Worm (Caenorhabditis elegans) whole organism, L4 larva: ENCODE results near the gene pak-1.
A peak's percentile ranks its signal among the peaks of the same experiment; 100 is the strongest.

Experiments
- F10B5.3 ChIP-seq: sonication (generic microtip); optimal IDR thresholded peaks from 2 replicates; lab custom pipeline; 2016; ENCODE audit warnings: mild to moderate bottlenecking, missing genetic modification characterization, missing compliant biosample characterization
- F37D6.2 ChIP-seq: sonication (generic microtip); optimal IDR thresholded peaks from 2 replicates; lab custom pipeline; 2016; ENCODE audit warnings: mild to moderate bottlenecking, missing genetic modification characterization, missing compliant biosample characterization
- F44E2.7 ChIP-seq: fragments of 200-800 bp; sonication (Bioruptor generic); IDR thresholded peaks from 2 replicates; pipeline ENCODE4 v2.1.2; 2022; ENCODE audit warnings: missing genetic modification characterization, missing compliant biosample characterization
- F49E8.2 ChIP-seq: sonication (generic microtip); optimal IDR thresholded peaks from 2 replicates; lab custom pipeline; 2016; ENCODE audit warnings: missing compliant biosample characterization, mild to moderate bottlenecking, missing genetic modification characterization, borderline replicate concordance
- Y48G9A.11 ChIP-seq: fragments of 200-800 bp; sonication (Bioruptor generic); IDR thresholded peaks from 2 replicates; pipeline ENCODE4 v1.3.6; 2022; ENCODE audit warnings: missing genetic modification reagents, missing genetic modification characterization, missing compliant biosample characterization
- Y5F2A.4 ChIP-seq: fragments of 200-800 bp; sonication (Bioruptor generic); optimal IDR thresholded peaks from 2 replicates; lab custom pipeline; 2018; ENCODE audit warnings: mild to moderate bottlenecking, missing genetic modification characterization, missing compliant biosample characterization
- ZK546.5 ChIP-seq, 2 experiments: sonication (generic microtip); optimal IDR thresholded peaks; 2 replicates each; lab custom pipeline; 2017; ENCODE audit warnings: missing biosample characterization in 2 of 2, missing genetic modification characterization in 2 of 2
- aha-1 ChIP-seq: fragments of 150-350 bp; peaks from one replicate; lab custom pipeline; 2014; ENCODE audit warnings: missing biosample characterization, missing genetic modification characterization
- aly-2 ChIP-seq: sonication (generic microtip); optimal IDR thresholded peaks from 2 replicates; lab custom pipeline; 2018; ENCODE audit warnings: missing biosample characterization, missing genetic modification characterization
- ceh-20 ChIP-seq: fragments of 200-800 bp; sonication (Bioruptor generic); IDR thresholded peaks from 2 replicates; pipeline ENCODE4 v1.3.6; 2022; ENCODE audit warnings: missing genetic modification reagents, missing genetic modification characterization, missing compliant biosample characterization
- ceh-44 ChIP-seq: fragments of 200-800 bp; sonication (Bioruptor generic); IDR thresholded peaks from 2 replicates; pipeline ENCODE4 v1.3.6; 2022; ENCODE audit warnings: missing genetic modification reagents, missing genetic modification characterization, missing compliant biosample characterization
- ceh-82 ChIP-seq: sonication (generic microtip); optimal IDR thresholded peaks from 2 replicates; lab custom pipeline; 2017; ENCODE audit warnings: missing biosample characterization, missing genetic modification characterization
- ctbp-1 ChIP-seq: fragments of 200-800 bp; sonication (Bioruptor generic); IDR thresholded peaks from 2 replicates; pipeline ENCODE4 v1.3.6; 2022; ENCODE audit warnings: missing genetic modification reagents, missing genetic modification characterization, missing compliant biosample characterization
- daf-12 ChIP-seq: fragments of 150-350 bp; optimal IDR thresholded peaks from 2 replicates; lab custom pipeline; 2014; ENCODE audit warnings: missing biosample characterization, missing genetic modification reagents, missing genetic modification characterization
- daf-16 ChIP-seq, 3 experiments: sonication (generic microtip); optimal IDR thresholded peaks; 2 replicates each; lab custom pipeline; 2016 to 2017; ENCODE audit warnings: missing genetic modification characterization in 3 of 3, missing genetic modification reagents in 3 of 3, mild to moderate bottlenecking in 2 of 3, missing compliant biosample characterization in 2 of 3, missing biosample characterization in 1 of 3, moderate library complexity in 1 of 3
- daf-19 ChIP-seq: fragments of 200-800 bp; sonication (Bioruptor generic); conservative IDR thresholded peaks from 2 replicates; pipeline ENCODE4 v1.3.6; 2022; ENCODE audit warnings: missing genetic modification characterization, missing compliant biosample characterization
- daf-8 ChIP-seq: fragments of 200-800 bp; sonication (Bioruptor generic); IDR thresholded peaks from 2 replicates; pipeline ENCODE4 v1.3.6; 2022; ENCODE audit warnings: missing genetic modification characterization, missing compliant biosample characterization
- dmd-6 ChIP-seq: fragments of 200-800 bp; sonication (Bioruptor generic); IDR thresholded peaks from 2 replicates; pipeline ENCODE4 v1.3.6; 2022; ENCODE audit warnings: missing genetic modification reagents, missing genetic modification characterization, missing compliant biosample characterization
- dve-1 ChIP-seq: sonication (generic microtip); optimal IDR thresholded peaks from 2 replicates; lab custom pipeline; 2017; ENCODE audit warnings: antibody characterized with exemption, mild to moderate bottlenecking, missing genetic modification characterization, missing compliant biosample characterization; ENCODE audit not compliant: insufficient read depth
- egl-43 ChIP-seq: fragments of 200-800 bp; sonication (Bioruptor generic); IDR thresholded peaks from 2 replicates; pipeline ENCODE4 v1.3.6; 2022; ENCODE audit warnings: missing genetic modification reagents, missing genetic modification characterization, missing compliant biosample characterization
- hif-1 ChIP-seq, 2 experiments: sonication (generic microtip); optimal IDR thresholded peaks; 2 replicates each; lab custom pipeline; 2016 to 2017; ENCODE audit warnings: missing compliant biosample characterization in 2 of 2, missing genetic modification characterization in 2 of 2, missing genetic modification reagents in 2 of 2, missing genotype in 2 of 2, mild to moderate bottlenecking in 1 of 2
- hlh-11 ChIP-seq: fragments of 200-800 bp; sonication (Bioruptor generic); optimal IDR thresholded peaks from 2 replicates; lab custom pipeline; 2018; ENCODE audit warnings: mild to moderate bottlenecking, missing genetic modification characterization, missing compliant biosample characterization
- hlh-30 ChIP-seq: sonication (generic microtip); optimal IDR thresholded peaks from 2 replicates; lab custom pipeline; 2017; ENCODE audit warnings: antibody characterized with exemption, mild to moderate bottlenecking, missing genetic modification characterization, missing compliant biosample characterization; ENCODE audit not compliant: insufficient read depth
- hmg-1.1 ChIP-seq: fragments of 200-800 bp; sonication (Bioruptor generic); IDR thresholded peaks from 2 replicates; pipeline ENCODE4 v1.3.6; 2022; ENCODE audit warnings: missing genetic modification reagents, missing genetic modification characterization, missing compliant biosample characterization
- jun-1 ChIP-seq: fragments of 150-350 bp; optimal IDR thresholded peaks from 2 replicates; lab custom pipeline; 2014; ENCODE audit warnings: missing biosample characterization, missing genetic modification reagents, missing genetic modification characterization
- lin-1 ChIP-seq: fragments of 200-800 bp; sonication (Bioruptor generic); IDR thresholded peaks from 2 replicates; pipeline ENCODE4 v1.3.6; 2022; ENCODE audit warnings: missing genetic modification reagents, missing genetic modification characterization, missing compliant biosample characterization
- madf-5 ChIP-seq, 2 experiments: fragments of 200-800 bp; sonication (Bioruptor generic); IDR thresholded peaks; 2 replicates each; pipeline ENCODE4 v1.3.6; 2022; ENCODE audit warnings: missing compliant biosample characterization in 2 of 2, missing genetic modification characterization in 2 of 2
- mdl-1 ChIP-seq, 2 experiments: fragments of 150-350 bp in 1 of 2; sonication (generic microtip) in 1 of 2; optimal IDR thresholded peaks; 2 replicates each; lab custom pipeline; 2014 to 2017; ENCODE audit warnings: missing biosample characterization in 2 of 2, missing genetic modification characterization in 2 of 2
- mep-1 ChIP-seq: fragments of 150-350 bp; sonication (generic microtip); optimal IDR thresholded peaks from 3 replicates; lab custom pipeline; 2014; ENCODE audit warnings: missing biosample characterization, missing genetic modification characterization
- mes-2 ChIP-seq: sonication (generic microtip); optimal IDR thresholded peaks from 2 replicates; lab custom pipeline; 2016; ENCODE audit warnings: missing genotype, mild to moderate bottlenecking, missing genetic modification characterization, missing compliant biosample characterization; ENCODE audit not compliant: poor library complexity, severe bottlenecking
- nhr-10 ChIP-seq: fragments of 150-350 bp; optimal IDR thresholded peaks from 2 replicates; lab custom pipeline; 2014; ENCODE audit warnings: missing biosample characterization, missing genetic modification characterization
- nhr-102 ChIP-seq: sonication (generic microtip); optimal IDR thresholded peaks from 2 replicates; lab custom pipeline; 2016; ENCODE audit warnings: mild to moderate bottlenecking, missing genetic modification characterization, moderate library complexity, missing compliant biosample characterization
- nhr-25 ChIP-seq: sonication (generic microtip); optimal IDR thresholded peaks from 2 replicates; lab custom pipeline; 2017; ENCODE audit warnings: missing genetic modification characterization, mild to moderate bottlenecking, missing compliant biosample characterization, antibody characterized with exemption, moderate library complexity, borderline replicate concordance; ENCODE audit not compliant: insufficient read depth
- nhr-28 ChIP-seq: fragments of 150-350 bp; optimal IDR thresholded peaks from 2 replicates; lab custom pipeline; 2014; ENCODE audit warnings: missing biosample characterization, missing genetic modification characterization
- nhr-48 ChIP-seq: sonication (generic microtip); optimal IDR thresholded peaks from 2 replicates; lab custom pipeline; 2016; ENCODE audit warnings: mild to moderate bottlenecking, missing genetic modification characterization, missing compliant biosample characterization
- pqm-1 ChIP-seq: sonication (generic microtip); optimal IDR thresholded peaks from 2 replicates; lab custom pipeline; 2017; ENCODE audit warnings: missing biosample characterization, missing genetic modification characterization
- sdz-12 ChIP-seq: fragments of 200-800 bp; sonication (Bioruptor generic); optimal IDR thresholded peaks from 2 replicates; lab custom pipeline; 2018; ENCODE audit warnings: mild to moderate bottlenecking, missing genetic modification characterization, missing compliant biosample characterization
- tra-1 ChIP-seq: fragments of 200-800 bp; sonication (Bioruptor generic); IDR thresholded peaks from 2 replicates; pipeline ENCODE4 v1.3.6; 2022; ENCODE audit warnings: missing genetic modification reagents, missing genetic modification characterization, missing compliant biosample characterization
- unc-62 ChIP-seq, 3 experiments: fragments of 150-350 bp in 1 of 3; sonication (generic microtip); optimal IDR thresholded peaks in 2 of 3; peaks in 1 of 3; 1 replicate in 1 of 3; 2 replicates in 2 of 3; lab custom pipeline; 2014 to 2017; ENCODE audit warnings: missing biosample characterization in 3 of 3, missing genetic modification characterization in 3 of 3, missing genetic modification reagents in 3 of 3, missing genotype in 1 of 3
- vab-7 ChIP-seq: fragments of 200-800 bp; sonication (Bioruptor generic); IDR thresholded peaks from 2 replicates; pipeline ENCODE4 v1.3.6; 2022; ENCODE audit warnings: missing genetic modification reagents, missing genetic modification characterization, missing compliant biosample characterization

pak-1 gene

ce11 chrX:6024977-6025376 lies 23.4 kb downstream of the pak-1 start:
- 0 out of 2 replicates have a peak, but pooled peaks have one; percentile 32 for TF ChIP-seq lin-1 (GFP tag; lab: Robert Waterston, UW)
- TF ChIP-seq mdl-1 (tag; optimal IDR thresholded peaks at IDR 0.05; lab: Kevin White, UChicago), result peak in 1 of 2 experiments; percentile 6
- TF ChIP-seq F49E8.2, result no peak
- no peak for TF ChIP-seq daf-16 (GFP tag; optimal IDR thresholded peaks at IDR 0.05; lab: Kevin White, UChicago)
- peak; percentile 90 for TF ChIP-seq daf-16 (tag; optimal IDR thresholded peaks at IDR 0.05; lab: Kevin White, UChicago)
- no peak for TF ChIP-seq nhr-10 (tag; lab: Kevin White, UChicago)
- TF ChIP-seq hmg-1.1 (GFP tag; lab: Robert Waterston, UW), result no peak
- TF ChIP-seq F10B5.3, result no peak
- TF ChIP-seq aha-1 (tag; lab: Kevin White, UChicago), result peak; percentile 76
- TF ChIP-seq F44E2.7 (GFP tag; lab: Robert Waterston, UW), result no peak
- TF ChIP-seq nhr-28, result peak; percentile 38
- peak; percentile 64 for TF ChIP-seq dve-1
- TF ChIP-seq Y48G9A.11 (GFP tag; lab: Robert Waterston, UW), result no peak
- peak; percentile 82 for TF ChIP-seq hlh-11
- peak; percentile 71 for TF ChIP-seq hlh-30 (tag; lab: Kevin White, UChicago)
- no peak for TF ChIP-seq madf-5 (GFP tag; IDR thresholded peaks at IDR 0.05; lab: Robert Waterston, UW)
- peak; percentile 15 for TF ChIP-seq nhr-102 (tag; lab: Kevin White, UChicago)
- peak in 1 of 2 experiments; percentile 58 for TF ChIP-seq unc-62 (GFP tag; optimal IDR thresholded peaks at IDR 0.05 in 1 of 2; lab: Kevin White, UChicago)
- TF ChIP-seq unc-62 (tag; optimal IDR thresholded peaks at IDR 0.05; lab: Kevin White, UChicago), result no peak
- no peak for TF ChIP-seq daf-12 (tag; lab: Kevin White, UChicago)
- peak; percentile 39; the same call in 1 of the 2 replicates for TF ChIP-seq tra-1
- peak; percentile 30 for TF ChIP-seq pqm-1 (tag; lab: Kevin White, UChicago)
- no peak for TF ChIP-seq ceh-20
- TF ChIP-seq dmd-6 (GFP tag; lab: Robert Waterston, UW), result peak; percentile 82
- TF ChIP-seq nhr-48 (tag; lab: Kevin White, UChicago), result peak; percentile 67
- TF ChIP-seq ctbp-1 (GFP tag; lab: Robert Waterston, UW), result no peak
- TF ChIP-seq mep-1 (tag; lab: Kevin White, UChicago), result peak; percentile 18

DNA sequence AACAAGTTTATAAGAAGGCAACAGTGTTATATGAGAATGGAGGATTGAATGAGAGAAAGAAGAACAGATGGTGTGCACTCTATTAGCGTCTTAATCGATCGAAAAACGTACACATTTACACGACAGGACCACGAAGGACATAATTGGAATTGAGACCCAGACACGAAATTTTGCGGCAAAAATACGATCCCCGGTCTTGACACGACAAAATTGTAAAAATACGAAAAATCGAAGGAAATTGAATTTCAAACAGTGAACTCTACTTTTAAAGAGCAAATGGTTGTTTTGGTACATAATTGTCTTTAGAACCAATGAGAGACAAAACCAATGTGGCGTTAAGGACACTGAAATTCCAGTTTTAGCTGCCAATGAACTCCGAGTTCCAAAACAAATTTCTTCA lies 25.9 kb downstream of the pak-1 start, which contains the start of gene lelo-3:
lelo-3 (minus strand) TSS at position 101 of the 400 bp plus-strand sequence.
- TF ChIP-seq ceh-44 (GFP tag; lab: Robert Waterston, UW), result no peak
- no peak for TF ChIP-seq nhr-25 (tag; lab: Kevin White, UChicago)
- no peak for TF ChIP-seq F37D6.2
- no peak for TF ChIP-seq tra-1
- no peak for TF ChIP-seq sdz-12 (GFP tag; lab: Kevin White, UChicago)
- TF ChIP-seq daf-8 (GFP tag; lab: Robert Waterston, UW), result no peak
- TF ChIP-seq Y48G9A.11 (GFP tag; lab: Robert Waterston, UW), result no peak
- no peak for TF ChIP-seq mes-2 (tag; lab: Kevin White, UChicago)
- no peak for TF ChIP-seq Y5F2A.4 (GFP tag; lab: Kevin White, UChicago)
- no peak for TF ChIP-seq ZK546.5 (tag; optimal IDR thresholded peaks at IDR 0.05; lab: Kevin White, UChicago)
- no peak for TF ChIP-seq jun-1 (tag; lab: Kevin White, UChicago)
- no peak for TF ChIP-seq aly-2 (tag; lab: Kevin White, UChicago)
- TF ChIP-seq vab-7, result no peak
- TF ChIP-seq ceh-82 (tag; lab: Kevin White, UChicago), result no peak
- TF ChIP-seq egl-43 (GFP tag; lab: Robert Waterston, UW), result no peak
- TF ChIP-seq hif-1 (tag; optimal IDR thresholded peaks at IDR 0.05; lab: Kevin White, UChicago), result no peak
- no peak for TF ChIP-seq daf-19 (GFP tag; lab: Robert Waterston, UW)
